Worm (Caenorhabditis elegans): ENCODE results near the gene F54D10.5.

DNA sequence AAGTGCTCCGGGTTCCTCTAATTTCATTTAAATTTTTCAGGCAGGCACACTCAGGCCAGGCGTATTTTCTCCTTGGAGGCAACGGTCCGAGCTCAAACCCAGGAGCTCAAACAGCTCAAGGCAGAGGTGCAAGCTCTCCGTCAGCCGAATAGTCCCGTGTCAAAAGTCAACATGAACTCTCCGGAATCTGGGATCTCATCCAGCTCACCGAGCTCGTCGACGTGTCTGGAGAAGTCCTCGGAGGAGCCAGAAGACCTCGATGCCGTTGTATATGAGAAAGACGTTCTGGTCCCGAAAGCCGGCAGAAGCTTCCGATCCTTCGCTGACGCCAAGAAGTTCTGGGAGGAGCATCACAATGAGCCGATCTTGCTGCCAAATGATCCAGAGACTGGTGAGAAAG lies 22.2 kb downstream of the F54D10.5 start:
- no peak for TF ChIP-seq him-1 (tag; optimal IDR thresholded peaks at IDR 0.05)
- no peak for TF ChIP-seq W03F9.2 (tag; optimal IDR thresholded peaks at IDR 0.05)
- TF ChIP-seq dao-5 (tag; optimal IDR thresholded peaks at IDR 0.05), result no peak
